Fruit fly (Drosophila melanogaster): ENCODE results near the gene Gdh.

- TF ChIP-seq pad (GFP tag; optimal IDR thresholded peaks at IDR 0.05), result peak; percentile 71
- no peak for TF ChIP-seq cic (GFP tag; optimal IDR thresholded peaks at IDR 0.05)
- no peak for TF ChIP-seq toe (GFP tag; optimal IDR thresholded peaks at IDR 0.05)
- no peak for TF ChIP-seq CG5204 (GFP tag; optimal IDR thresholded peaks at IDR 0.05)
- TF ChIP-seq CG11617 (GFP tag; optimal IDR thresholded peaks at IDR 0.05), result no peak
- no peak for TF ChIP-seq CG1620 (GFP tag; optimal IDR thresholded peaks at IDR 0.05)
- TF ChIP-seq tj (GFP tag; optimal IDR thresholded peaks at IDR 0.05), result no peak
- TF ChIP-seq Crg-1 (GFP tag; optimal IDR thresholded peaks at IDR 0.05), result no peak
- TF ChIP-seq CG7101 (tag; optimal IDR thresholded peaks at IDR 0.05), result no peak
Measured at dm6 chr3R:23962781-23963222, 19.9 kb upstream of the Gdh start, which contains the start of gene CG31140.
